Worm (Caenorhabditis elegans): ENCODE results near the gene Y4C6A.4.
"Not testable (repeated sequence)": the region's sequence is repeated elsewhere in the genome, so short reads cannot be mapped to it uniquely, and the experiment has no call there.

Gene Y4C6A.4

ce11 chrIV:5476468-5476867, 23.7 kb downstream of the Y4C6A.4 start, which contains the start of gene T11F8.4:
TSS of gene T11F8.4 (minus strand) at chrIV:5476568.
- TF ChIP-seq nhr-6 (tag; optimal IDR thresholded peaks at IDR 0.05) (no peak), aly-2 (tag; optimal IDR thresholded peaks at IDR 0.05) (no peak), lin-39 (tag; optimal IDR thresholded peaks at IDR 0.05) (no peak), nhr-10 (tag; optimal IDR thresholded peaks at IDR 0.05) (no peak), ztf-1 (GFP tag; conservative IDR thresholded peaks at IDR 0.05) (no peak), nhr-77 (tag; optimal IDR thresholded peaks at IDR 0.05) (no peak), blmp-1 (tag; optimal IDR thresholded peaks at IDR 0.05; ENCODE audit: insufficient read depth) (no peak), nhr-237 (tag; optimal IDR thresholded peaks at IDR 0.05) (no peak), snpc-4 (tag; optimal IDR thresholded peaks at IDR 0.05) (no peak), sem-4 (tag; optimal IDR thresholded peaks at IDR 0.05) (no peak), dmd-4 (tag; optimal IDR thresholded peaks at IDR 0.05) (no peak), lin-11 (tag; optimal IDR thresholded peaks at IDR 0.05) (no peak)

- TF ChIP-seq blmp-1 (tag; optimal IDR thresholded peaks at IDR 0.05; ENCODE audit: insufficient read depth), result no peak
- no peak for TF ChIP-seq nhr-12 (tag; optimal IDR thresholded peaks at IDR 0.05)
- TF ChIP-seq nhr-77 (tag; optimal IDR thresholded peaks at IDR 0.05), result no peak
- no peak for TF ChIP-seq peb-1 (tag; optimal IDR thresholded peaks at IDR 0.05)
- no peak for TF ChIP-seq sma-3 (GFP tag; optimal IDR thresholded peaks at IDR 0.05)
- TF ChIP-seq nhr-11 (tag; optimal IDR thresholded peaks at IDR 0.05), result no peak
- TF ChIP-seq fos-1 (tag; optimal IDR thresholded peaks at IDR 0.05), result no peak
- TF ChIP-seq sem-4 (tag; optimal IDR thresholded peaks at IDR 0.05), result no peak
- TF ChIP-seq ztf-11 (tag; optimal IDR thresholded peaks at IDR 0.05), result no peak
Observed at ce11 chrIV:5479289-5479688, 26.5 kb downstream of the Y4C6A.4 start, which contains the start of gene T11F8.1. TSS of gene T11F8.1 (plus strand) at chrIV:5479589.

- no peak for TF ChIP-seq Y55F3AM.14 (GFP tag; optimal IDR thresholded peaks at IDR 0.05)
- no peak for TF ChIP-seq peb-1 (tag; optimal IDR thresholded peaks at IDR 0.05)
- no peak for TF ChIP-seq sma-3 (GFP tag; optimal IDR thresholded peaks at IDR 0.05)
- TF ChIP-seq elt-1 (tag; optimal IDR thresholded peaks at IDR 0.05), result no peak
- TF ChIP-seq lin-13 (GFP tag; optimal IDR thresholded peaks at IDR 0.05), result no peak
- TF ChIP-seq unc-55 (GFP tag; optimal IDR thresholded peaks at IDR 0.05), result no peak
- TF ChIP-seq gmeb-1 (tag; optimal IDR thresholded peaks at IDR 0.05), result no peak
- TF ChIP-seq nhr-21 (tag; optimal IDR thresholded peaks at IDR 0.05), result no peak
Observed at ce11 chrIV:5482231-5482630, 29.5 kb downstream of the Y4C6A.4 start, which contains the start of gene T11F8.12. TSS of gene T11F8.12 (minus strand) at chrIV:5482331.

ce11 chrIV:5482723-5483122, 30.0 kb downstream of the Y4C6A.4 start, which contains the start of gene T11F8.5:
TSS of gene T11F8.5 (plus strand) at chrIV:5483023.
- TF ChIP-seq skn-1 (tag; optimal IDR thresholded peaks at IDR 0.05), result no peak

ce11 chrIV:5486208-5486731, 33.5 kb downstream of the Y4C6A.4 start, which contains the start of the genes snpc-3.1 and puf-7:
TSS of gene snpc-3.1 (minus strand) at chrIV:5486258.
TSS of gene puf-7 (plus strand) at chrIV:5486713.
- not testable (repeated sequence) for TF ChIP-seq nhr-25, nhr-237, lsy-2 (tag; optimal IDR thresholded peaks at IDR 0.05)

ce11 chrIV:5491054-5491453, 38.3 kb downstream of the Y4C6A.4 start, which contains the start of gene B0273.115:
TSS of gene B0273.115 (minus strand) at chrIV:5491154.
- TF ChIP-seq R02D3.7, alr-1, nhr-12 (tag; optimal IDR thresholded peaks at IDR 0.05): not testable (repeated sequence)

- TF ChIP-seq ceh-16 (tag; optimal IDR thresholded peaks at IDR 0.05), result no peak
- TF ChIP-seq crh-2 (tag; optimal IDR thresholded peaks at IDR 0.05), result no peak
- TF ChIP-seq nhr-21 (tag; optimal IDR thresholded peaks at IDR 0.05), result no peak
- peak; percentile 92 for TF ChIP-seq mab-5 (tag; optimal IDR thresholded peaks at IDR 0.05)
- TF ChIP-seq unc-55 (GFP tag; optimal IDR thresholded peaks at IDR 0.05), result peak; percentile 20
- TF ChIP-seq sma-9 (GFP tag; optimal IDR thresholded peaks at IDR 0.05), result no peak
- no peak for TF ChIP-seq sma-9 (tag; optimal IDR thresholded peaks at IDR 0.05)
Observed at ce11 chrIV:5492196-5492595, 39.4 kb downstream of the Y4C6A.4 start.

Data from whole organism, L2 larva.